Fruit fly (Drosophila melanogaster): ENCODE measurements around the gene Nbr.
A peak's percentile ranks its signal among the peaks of the same experiment; 100 is the strongest.

Gene Nbr

dm6 chr2L:21141714-21142500 is 21.0 kb downstream of the Nbr start, which contains the start of gene Dap160 (continued):
- TF ChIP-seq sc (optimal IDR thresholded peaks at IDR 0.05) = no peak
- TF ChIP-seq sc (GFP tag; optimal IDR thresholded peaks at IDR 0.05) = no peak
- no peak for TF ChIP-seq CG11723 (GFP tag; optimal IDR thresholded peaks at IDR 0.05)
- no peak for TF ChIP-seq gcm2 (GFP tag; optimal IDR thresholded peaks at IDR 0.05)
- no peak for TF ChIP-seq Oaz (GFP tag; IDR thresholded peaks at IDR 0.05)
- no peak for TF ChIP-seq Hr39 (optimal IDR thresholded peaks at IDR 0.05)
- TF ChIP-seq CG3065 (GFP tag; optimal IDR thresholded peaks at IDR 0.05) = no peak
- no peak for TF ChIP-seq CG14667 (GFP tag; IDR thresholded peaks at IDR 0.05)
- TF ChIP-seq btn (GFP tag; optimal IDR thresholded peaks at IDR 0.05) = no peak
- no peak for TF ChIP-seq Hmr (GFP tag; optimal IDR thresholded peaks at IDR 0.05)
- no peak for TF ChIP-seq Hr78 (GFP tag; optimal IDR thresholded peaks at IDR 0.05)
- TF ChIP-seq B-H1 (GFP tag; IDR thresholded peaks at IDR 0.05) = no peak
- TF ChIP-seq CG8290 (GFP tag; optimal IDR thresholded peaks at IDR 0.05) = peak; percentile 26
- no peak for TF ChIP-seq CG8290 (tag; optimal IDR thresholded peaks at IDR 0.05)
- TF ChIP-seq rib (GFP tag; IDR thresholded peaks at IDR 0.05) = no peak
- no peak for TF ChIP-seq so (GFP tag; IDR thresholded peaks at IDR 0.05)
- no peak for TF ChIP-seq chinmo (GFP tag; IDR thresholded peaks at IDR 0.05; ENCODE audit: partially characterized antibody)
- no peak for TF ChIP-seq z (GFP tag; IDR thresholded peaks at IDR 0.05)
- no peak; the same call in 1 of the 2 replicates for TF ChIP-seq ssp (GFP tag; IDR thresholded peaks at IDR 0.05)
- TF ChIP-seq tin (GFP tag; optimal IDR thresholded peaks at IDR 0.05) = no peak
- no peak for TF ChIP-seq CG7839 (tag; optimal IDR thresholded peaks at IDR 0.05)
- TF ChIP-seq CG6765 (GFP tag; optimal IDR thresholded peaks at IDR 0.05) = no peak
- no peak for TF ChIP-seq CG12391 (tag; optimal IDR thresholded peaks at IDR 0.05)
- TF ChIP-seq CoRest (tag; optimal IDR thresholded peaks at IDR 0.05) = no peak
- TF ChIP-seq danr (GFP tag; IDR thresholded peaks at IDR 0.05) = no peak
- TF ChIP-seq CG15696 (tag; optimal IDR thresholded peaks at IDR 0.05) = no peak
- no peak for TF ChIP-seq Hmx (GFP tag; optimal IDR thresholded peaks at IDR 0.05)
- TF ChIP-seq sna (GFP tag; IDR thresholded peaks at IDR 0.05; ENCODE audit: partially characterized antibody) = peak; percentile 33; the same call in 1 of the 2 replicates
- no peak for TF ChIP-seq CG31388 (GFP tag; optimal IDR thresholded peaks at IDR 0.05)
- TF ChIP-seq CG14965 (GFP tag; optimal IDR thresholded peaks at IDR 0.05; ENCODE audit: borderline replicate concordance) = no peak
- no peak for TF ChIP-seq HLH3B (GFP tag; IDR thresholded peaks at IDR 0.05)
- TF ChIP-seq croc (GFP tag; conservative IDR thresholded peaks at IDR 0.05) = no peak
- TF ChIP-seq psq (GFP tag; optimal IDR thresholded peaks at IDR 0.05) = no peak
- 0 out of 2 replicates have a peak, but pooled peaks have one; percentile 33 for TF ChIP-seq CG1024 (GFP tag; IDR thresholded peaks at IDR 0.05)
- no peak for TF ChIP-seq tx (GFP tag; optimal IDR thresholded peaks at IDR 0.05)
- TF ChIP-seq onecut (GFP tag; IDR thresholded peaks at IDR 0.05) = peak; percentile 79
- peak; percentile 50 for TF ChIP-seq Sry-δ (GFP tag; optimal IDR thresholded peaks at IDR 0.05)
- no peak for TF ChIP-seq CG9437 (GFP tag; optimal IDR thresholded peaks at IDR 0.05)
- TF ChIP-seq ac (GFP tag; optimal IDR thresholded peaks at IDR 0.05) = no peak
- TF ChIP-seq CG33557 (GFP tag; optimal IDR thresholded peaks at IDR 0.05) = no peak
- no peak for TF ChIP-seq Camta (GFP tag; optimal IDR thresholded peaks at IDR 0.05)
- TF ChIP-seq Awh (GFP tag; IDR thresholded peaks at IDR 0.05) = no peak
- peak; percentile 24 for TF ChIP-seq mirr (GFP tag; optimal IDR thresholded peaks at IDR 0.05)
- no peak for TF ChIP-seq Sry-β (GFP tag; optimal IDR thresholded peaks at IDR 0.05)
- TF ChIP-seq row (GFP tag; IDR thresholded peaks at IDR 0.05) = peak; percentile 67
- no peak for TF ChIP-seq CG33213 (GFP tag; optimal IDR thresholded peaks at IDR 0.05)
- no peak for TF ChIP-seq odd (GFP tag; optimal IDR thresholded peaks at IDR 0.05)
- no peak for TF ChIP-seq CG13123 (GFP tag; optimal IDR thresholded peaks at IDR 0.05)
- no peak for TF ChIP-seq pan (optimal IDR thresholded peaks at IDR 0.05)
- TF ChIP-seq pan (GFP tag; optimal IDR thresholded peaks at IDR 0.05 in 1 of 2, IDR thresholded peaks at IDR 0.05 in 1 of 2) = no peak
- TF ChIP-seq eyg (GFP tag; optimal IDR thresholded peaks at IDR 0.05) = no peak
- no peak for TF ChIP-seq Mrtf (GFP tag; IDR thresholded peaks at IDR 0.05)
